Worm (Caenorhabditis elegans) whole organism, early embryonic: ENCODE data around the gene far-6.

Experiments used
- B0310.2 ChIP-seq: sonication (generic microtip); optimal IDR thresholded peaks from 2 replicates; lab custom pipeline; 2016; ENCODE audit warnings: mild to moderate bottlenecking, missing genetic modification characterization, missing compliant biosample characterization
- F13C5.2 ChIP-seq: sonication (generic microtip); optimal IDR thresholded peaks from 2 replicates; lab custom pipeline; 2017; ENCODE audit warnings: mild to moderate bottlenecking, missing genetic modification characterization, inconsistent platforms, missing compliant biosample characterization
- aly-1 ChIP-seq: sonication (generic microtip); optimal IDR thresholded peaks from 2 replicates; lab custom pipeline; 2016; ENCODE audit warnings: missing genetic modification characterization, missing compliant biosample characterization
- ama-1 ChIP-seq: fragments of 150-350 bp; optimal IDR thresholded peaks from 2 replicates; lab custom pipeline; 2014
- ceh-13 ChIP-seq: fragments of 200-800 bp; sonication (Bioruptor generic); optimal IDR thresholded peaks from 2 replicates; lab custom pipeline; 2018; ENCODE audit warnings: mild to moderate bottlenecking, missing genetic modification characterization, missing compliant biosample characterization
- ceh-36 ChIP-seq: sonication (generic microtip); optimal IDR thresholded peaks from 2 replicates; lab custom pipeline; 2016; ENCODE audit warnings: missing genetic modification characterization, inconsistent platforms, missing compliant biosample characterization
- ets-7 ChIP-seq: sonication (generic microtip); optimal IDR thresholded peaks from 2 replicates; lab custom pipeline; 2016; ENCODE audit warnings: missing genotype, missing genetic modification characterization, missing compliant biosample characterization
- flt-1 ChIP-seq: fragments of 200-800 bp; sonication (Bioruptor generic); IDR thresholded peaks from 2 replicates; pipeline ENCODE4 v1.3.6; 2022; ENCODE audit warnings: missing genetic modification characterization, missing compliant biosample characterization
- hmbx-1 ChIP-seq: sonication (generic microtip); optimal IDR thresholded peaks from 2 replicates; lab custom pipeline; 2016; ENCODE audit warnings: mild to moderate bottlenecking, missing genetic modification characterization, missing compliant biosample characterization
- hmg-4 ChIP-seq: fragments of 200-800 bp; sonication (Bioruptor generic); optimal IDR thresholded peaks from 2 replicates; lab custom pipeline; 2018; ENCODE audit warnings: mild to moderate bottlenecking, missing genetic modification characterization, missing compliant biosample characterization
- hnd-1 ChIP-seq: sonication (generic microtip); optimal IDR thresholded peaks from 2 replicates; lab custom pipeline; 2016; ENCODE audit warnings: missing genetic modification characterization, missing compliant biosample characterization
- pes-1 ChIP-seq: fragments of 200-800 bp; sonication (Bioruptor generic); IDR thresholded peaks from 2 replicates; pipeline ENCODE4 v1.3.6; 2022; ENCODE audit warnings: missing genetic modification reagents, missing genetic modification characterization, missing compliant biosample characterization
- scrt-1 ChIP-seq: fragments of 200-800 bp; sonication (Bioruptor generic); IDR thresholded peaks from 2 replicates; pipeline ENCODE4 v1.3.6; 2022; ENCODE audit warnings: missing genetic modification characterization, missing compliant biosample characterization
- sea-1 ChIP-seq: fragments of 200-800 bp; sonication (Bioruptor generic); conservative IDR thresholded peaks from 2 replicates; pipeline ENCODE4 v1.3.6; 2022; ENCODE audit warnings: missing genetic modification characterization, missing compliant biosample characterization
- tbx-11 ChIP-seq: fragments of 200-800 bp; sonication (Bioruptor generic); IDR thresholded peaks from 2 replicates; pipeline ENCODE4 v1.3.6; 2022; ENCODE audit warnings: missing genetic modification characterization, missing compliant biosample characterization
- tbx-37 ChIP-seq: fragments of 200-800 bp; sonication (Bioruptor generic); conservative IDR thresholded peaks from 2 replicates; pipeline ENCODE4 v1.3.6; 2022; ENCODE audit warnings: missing genetic modification reagents, missing genetic modification characterization, missing compliant biosample characterization
- tra-4 ChIP-seq: sonication (generic microtip); optimal IDR thresholded peaks from 2 replicates; lab custom pipeline; 2017; ENCODE audit warnings: missing genetic modification characterization, missing compliant biosample characterization

The far-6 gene

ce11 chrIV:13360144-13360543 is 32.0 kb downstream of the far-6 start, which contains the start of gene Y62E10A.3:
Gene Y62E10A.3, minus strand, starts transcription at chrIV:13360244.
- TF ChIP-seq tbx-11 (GFP tag; lab: Robert Waterston, UW) (no peak), ceh-36 (tag; lab: Kevin White, UChicago) (no peak), scrt-1 (GFP tag; lab: Robert Waterston, UW) (no peak), hmg-4 (GFP tag; lab: Kevin White, UChicago) (no peak), sea-1 (no peak), pes-1 (GFP tag; lab: Robert Waterston, UW) (no peak), F13C5.2 (no peak), hmbx-1 (no peak), ama-1 (lab: Kevin White, UChicago) (no peak), ets-7 (tag; lab: Kevin White, UChicago) (no peak), B0310.2 (tag; lab: Kevin White, UChicago) (no peak), tbx-37 (GFP tag; lab: Robert Waterston, UW) (no peak), tra-4 (tag; lab: Kevin White, UChicago) (no peak), hnd-1 (tag; lab: Kevin White, UChicago) (no peak), flt-1 (GFP tag; lab: Robert Waterston, UW) (no peak), ceh-13 (GFP tag; lab: Kevin White, UChicago) (no peak), aly-1 (tag; lab: Kevin White, UChicago) (no peak)

- TF ChIP-seq flt-1 (GFP tag; lab: Robert Waterston, UW) (no peak), sea-1 (no peak), tra-4 (tag; lab: Kevin White, UChicago) (no peak), ceh-36 (tag; lab: Kevin White, UChicago) (no peak), pes-1 (GFP tag; lab: Robert Waterston, UW) (no peak), ets-7 (tag; lab: Kevin White, UChicago) (no peak), aly-1 (tag; lab: Kevin White, UChicago) (no peak), tbx-37 (GFP tag; lab: Robert Waterston, UW) (no peak), F13C5.2 (no peak), ceh-13 (GFP tag; lab: Kevin White, UChicago) (no peak), hmbx-1 (no peak), hnd-1 (tag; lab: Kevin White, UChicago) (no peak), ama-1 (lab: Kevin White, UChicago) (no peak), B0310.2 (tag; lab: Kevin White, UChicago) (no peak), scrt-1 (GFP tag; lab: Robert Waterston, UW) (no peak), tbx-11 (GFP tag; lab: Robert Waterston, UW) (no peak), hmg-4 (GFP tag; lab: Kevin White, UChicago) (no peak)
Observed at ce11 chrIV:13364869-13365268, 36.7 kb downstream of the far-6 start, which contains the start of gene srsx-25. Gene srsx-25, plus strand, starts transcription at chrIV:13365169.

DNA sequence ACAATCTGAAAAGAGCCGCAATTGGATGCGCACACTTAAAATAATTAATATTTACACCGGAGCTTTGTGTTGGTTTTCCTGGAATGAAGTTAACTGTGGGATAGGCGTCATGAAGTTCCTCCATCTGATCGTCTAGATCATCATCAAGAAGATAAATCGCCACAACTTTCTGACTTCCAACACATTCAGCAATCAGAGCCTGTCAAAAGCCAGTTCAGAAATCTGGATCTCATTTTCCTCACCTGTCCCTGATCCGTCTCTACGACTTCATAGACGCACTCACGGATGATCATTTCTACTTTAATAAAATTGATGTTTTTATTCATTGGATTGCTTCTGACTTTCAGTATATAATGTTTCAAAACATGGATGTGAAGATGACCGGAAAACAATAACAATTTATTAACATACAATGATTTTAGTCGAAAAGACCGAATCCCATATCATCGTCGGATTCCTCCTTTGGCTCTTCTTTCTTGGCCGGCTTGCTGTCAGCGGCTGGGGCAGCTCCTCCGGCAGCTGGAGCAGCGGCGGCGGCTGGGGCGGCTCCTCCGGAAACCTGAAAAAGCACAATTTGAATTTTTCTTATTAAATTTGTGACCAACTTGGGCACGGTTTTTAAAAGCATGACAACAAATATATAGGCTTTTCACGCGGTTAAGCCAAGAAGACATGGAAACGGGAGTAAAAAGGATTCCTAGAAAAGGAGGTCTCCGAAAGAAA is 41.1 kb downstream of the far-6 start, which contains the start of gene agt-1:
TSS of gene agt-1 (minus strand) at position 293 of the 723 bp plus-strand sequence.
- TF ChIP-seq aly-1 (tag; lab: Kevin White, UChicago) (no peak), ama-1 (lab: Kevin White, UChicago) (no peak), pes-1 (GFP tag; lab: Robert Waterston, UW) (no peak), tbx-11 (GFP tag; lab: Robert Waterston, UW) (no peak), B0310.2 (tag; lab: Kevin White, UChicago) (no peak), F13C5.2 (no peak), ceh-13 (GFP tag; lab: Kevin White, UChicago) (no peak), ceh-36 (tag; lab: Kevin White, UChicago) (no peak), scrt-1 (GFP tag; lab: Robert Waterston, UW) (no peak), sea-1 (no peak), flt-1 (GFP tag; lab: Robert Waterston, UW) (no peak), hnd-1 (tag; lab: Kevin White, UChicago) (no peak), hmbx-1 (no peak), ets-7 (tag; lab: Kevin White, UChicago) (no peak), tra-4 (tag; lab: Kevin White, UChicago) (no peak), hmg-4 (GFP tag; lab: Kevin White, UChicago) (no peak), tbx-37 (GFP tag; lab: Robert Waterston, UW) (no peak)

DNA sequence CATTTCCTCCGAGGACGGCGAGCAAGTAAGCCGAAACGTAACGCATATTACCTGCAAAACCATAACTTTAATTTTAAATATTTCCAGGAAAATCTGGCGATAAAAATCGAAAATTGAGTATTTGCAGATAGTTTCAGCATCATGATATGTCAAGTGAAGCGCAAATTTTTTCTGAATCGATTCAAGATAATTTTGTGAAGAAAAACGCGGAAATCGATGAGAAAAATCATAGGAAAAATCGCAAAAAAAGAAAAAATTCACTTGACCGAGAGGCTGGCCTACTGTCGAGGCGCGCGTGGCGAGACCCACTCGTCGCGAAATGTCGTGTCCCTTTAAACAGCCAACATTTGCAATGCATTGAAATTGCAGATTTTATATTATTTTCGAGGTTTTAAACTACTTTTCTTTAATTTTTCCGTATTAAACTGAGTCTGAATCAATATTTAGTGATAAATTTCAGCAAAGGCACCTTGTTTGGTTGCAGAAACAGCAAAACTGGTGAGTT is 42.1 kb downstream of the far-6 start, which contains the start of the genes rla-2, popl-7 and Y62E10A.24:
TSS of gene rla-2 (minus strand) at position 51 of the 505 bp plus-strand sequence.
TSS of gene popl-7 (plus strand) at position 455 of the 505 bp plus-strand sequence.
TSS of gene Y62E10A.24 (plus strand) at position 476 of the 505 bp plus-strand sequence.
- no peak for TF ChIP-seq ama-1 (lab: Kevin White, UChicago)
- TF ChIP-seq ets-7 (tag; lab: Kevin White, UChicago), result no peak
- TF ChIP-seq hnd-1 (tag; lab: Kevin White, UChicago), result no peak
- TF ChIP-seq tra-4 (tag; lab: Kevin White, UChicago), result no peak
- no peak for TF ChIP-seq ceh-36 (tag; lab: Kevin White, UChicago)
- TF ChIP-seq hmbx-1, result no peak
- TF ChIP-seq flt-1 (GFP tag; lab: Robert Waterston, UW), result no peak
- TF ChIP-seq F13C5.2, result no peak
- no peak for TF ChIP-seq ceh-13 (GFP tag; lab: Kevin White, UChicago)
- no peak for TF ChIP-seq sea-1
- no peak for TF ChIP-seq hmg-4 (GFP tag; lab: Kevin White, UChicago)
- TF ChIP-seq aly-1 (tag; lab: Kevin White, UChicago), result no peak
- TF ChIP-seq pes-1 (GFP tag; lab: Robert Waterston, UW), result no peak
- TF ChIP-seq scrt-1 (GFP tag; lab: Robert Waterston, UW), result no peak
- no peak for TF ChIP-seq B0310.2 (tag; lab: Kevin White, UChicago)

- TF ChIP-seq tbx-37 (GFP tag; lab: Robert Waterston, UW), result no peak
- TF ChIP-seq tra-4 (tag; lab: Kevin White, UChicago), result no peak
- TF ChIP-seq B0310.2 (tag; lab: Kevin White, UChicago), result no peak
- TF ChIP-seq hmbx-1, result no peak
- no peak for TF ChIP-seq sea-1
- no peak for TF ChIP-seq flt-1 (GFP tag; lab: Robert Waterston, UW)
- no peak for TF ChIP-seq ets-7 (tag; lab: Kevin White, UChicago)
- TF ChIP-seq scrt-1 (GFP tag; lab: Robert Waterston, UW), result no peak
- TF ChIP-seq tbx-11 (GFP tag; lab: Robert Waterston, UW), result no peak
- TF ChIP-seq ama-1 (lab: Kevin White, UChicago), result no peak
Observed at ce11 chrIV:13371699-13372098, 43.5 kb downstream of the far-6 start, which contains the start of gene Y62E10A.6. Gene Y62E10A.6, plus strand, starts transcription at chrIV:13371999.
